Worm (Caenorhabditis elegans) whole organism, midembryonic: ENCODE results near the gene grl-13.

Experiments
- T22C8.4 ChIP-seq: fragments of 200-800 bp; sonication (Bioruptor generic); IDR thresholded peaks from 2 replicates; pipeline ENCODE4 v1.3.6; 2022; ENCODE audit warnings: missing genetic modification characterization, missing compliant biosample characterization
- cog-1 ChIP-seq: sonication (generic microtip); optimal IDR thresholded peaks from 2 replicates; lab custom pipeline; 2016; ENCODE audit warnings: missing genetic modification characterization, missing compliant biosample characterization
- flt-1 ChIP-seq: fragments of 200-800 bp; sonication (Bioruptor generic); IDR thresholded peaks from 2 replicates; pipeline ENCODE4 v1.3.6; 2022; ENCODE audit warnings: missing genetic modification characterization, missing compliant biosample characterization
- klf-2 ChIP-seq: fragments of 200-800 bp; sonication (Bioruptor generic); conservative IDR thresholded peaks from 2 replicates; pipeline ENCODE4 v1.3.6; 2022; ENCODE audit warnings: missing genetic modification reagents, missing genetic modification characterization, missing compliant biosample characterization
- med-1 ChIP-seq: sonication (generic microtip); optimal IDR thresholded peaks from 2 replicates; lab custom pipeline; 2017; ENCODE audit warnings: missing genetic modification characterization, mild to moderate bottlenecking, missing compliant biosample characterization, antibody characterized with exemption, missing genetic modification reagents; ENCODE audit not compliant: insufficient read depth
- ref-1 ChIP-seq: fragments of 200-800 bp; sonication (Bioruptor generic); conservative IDR thresholded peaks from 2 replicates; pipeline ENCODE4 v1.3.6; 2022; ENCODE audit warnings: missing genetic modification reagents, missing genetic modification characterization, missing compliant biosample characterization
- tab-1 ChIP-seq: fragments of 200-800 bp; sonication (Bioruptor generic); IDR thresholded peaks from 2 replicates; pipeline ENCODE4 v1.3.6; 2022; ENCODE audit warnings: missing genetic modification characterization, missing compliant biosample characterization
- ztf-23 ChIP-seq: fragments of 200-800 bp; sonication (Bioruptor generic); IDR thresholded peaks from 2 replicates; pipeline ENCODE4 v1.3.6; 2022; ENCODE audit warnings: missing genetic modification reagents, missing genetic modification characterization, missing compliant biosample characterization
- ztf-29 ChIP-seq: fragments of 200-800 bp; sonication (Bioruptor generic); IDR thresholded peaks from 2 replicates; pipeline ENCODE4 v1.3.6; 2022; ENCODE audit warnings: missing genetic modification reagents, missing genetic modification characterization, missing compliant biosample characterization

The grl-13 gene

ce11 chrV:4364517-4364916, at the start of gene grl-13:
TSS of gene grl-13 (minus strand) at chrV:4364617.
- no peak for TF ChIP-seq ztf-23
- no peak for TF ChIP-seq cog-1 (tag; lab: Kevin White, UChicago)
- TF ChIP-seq flt-1 (GFP tag; lab: Robert Waterston, UW): no peak

DNA sequence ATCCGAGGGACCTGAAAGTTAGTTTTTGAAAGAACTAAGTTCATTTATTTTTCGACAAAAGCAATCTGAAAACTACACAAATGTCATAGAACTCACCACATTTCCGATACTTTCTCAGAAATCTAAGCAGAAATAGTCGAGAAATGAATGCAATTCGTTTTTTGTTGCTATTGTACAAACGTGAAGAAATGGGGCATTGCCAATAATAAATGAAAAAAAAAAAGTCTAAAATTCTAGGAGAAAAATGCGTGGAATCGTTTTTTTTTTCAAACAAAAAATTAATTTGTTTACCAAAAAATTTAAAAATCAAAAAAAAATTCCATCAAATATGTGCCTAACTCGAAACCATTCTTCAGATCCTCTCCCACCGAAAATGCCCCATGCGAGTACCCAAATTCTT, 47.3 kb upstream of the grl-13 start, which contains the start of gene Y47D7A.17:
Y47D7A.17 (minus strand) TSS at position 101 of the 400 bp plus-strand sequence.
- TF ChIP-seq med-1 (no peak), ztf-29 (GFP tag; lab: Robert Waterston, UW) (no peak)

DNA sequence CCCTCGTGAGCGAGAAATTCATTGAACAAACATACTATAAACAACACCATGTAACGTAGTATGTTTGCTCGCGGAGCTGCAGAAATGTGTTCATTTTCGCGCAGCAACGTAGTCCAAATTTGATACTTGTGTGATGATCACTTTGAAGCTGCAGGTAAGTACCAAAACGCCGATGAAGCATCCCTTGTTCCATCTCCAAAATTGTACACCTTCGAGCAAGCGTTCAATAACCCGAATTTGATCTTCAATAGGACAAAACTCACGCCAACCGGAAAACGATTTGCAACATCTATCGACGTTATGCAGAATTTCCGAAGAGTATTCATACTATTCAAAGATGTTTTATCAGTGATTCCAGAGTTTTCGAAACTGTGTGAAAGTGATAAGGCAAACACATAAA, 46.2 kb upstream of the grl-13 start, which contains the start of gene Y47D7A.3:
Y47D7A.3 (plus strand) TSS at position 301 of the 400 bp plus-strand sequence.
- TF ChIP-seq ref-1 (GFP tag; lab: Robert Waterston, UW) (no peak), klf-2 (GFP tag; lab: Robert Waterston, UW) (no peak), tab-1 (GFP tag; lab: Robert Waterston, UW) (no peak), T22C8.4 (GFP tag; lab: Robert Waterston, UW) (no peak), med-1 (no peak), ztf-23 (no peak), ztf-29 (GFP tag; lab: Robert Waterston, UW) (no peak), cog-1 (tag; lab: Kevin White, UChicago) (no peak), flt-1 (GFP tag; lab: Robert Waterston, UW) (no peak)

- no peak for TF ChIP-seq ztf-23
- no peak for TF ChIP-seq klf-2 (GFP tag; lab: Robert Waterston, UW)
- no peak for TF ChIP-seq ref-1 (GFP tag; lab: Robert Waterston, UW)
- no peak for TF ChIP-seq ztf-29 (GFP tag; lab: Robert Waterston, UW)
- TF ChIP-seq cog-1 (tag; lab: Kevin White, UChicago): no peak
- TF ChIP-seq flt-1 (GFP tag; lab: Robert Waterston, UW): no peak
- TF ChIP-seq tab-1 (GFP tag; lab: Robert Waterston, UW): no peak
- no peak for TF ChIP-seq T22C8.4 (GFP tag; lab: Robert Waterston, UW)
- TF ChIP-seq med-1: no peak
These were observed 43.1 kb upstream of the grl-13 start, which contains the start of gene nhr-118 for ce11 chrV:4407519-4407918. TSS of gene nhr-118 (plus strand) at chrV:4407819.

ce11 chrV:4401865-4402264, 37.4 kb upstream of the grl-13 start, which contains the start of gene F13A2.5:
TSS of gene F13A2.5 (minus strand) at chrV:4401965.
- no peak for TF ChIP-seq klf-2 (GFP tag; lab: Robert Waterston, UW)
- TF ChIP-seq ztf-23: no peak
- TF ChIP-seq tab-1 (GFP tag; lab: Robert Waterston, UW): no peak
- no peak for TF ChIP-seq cog-1 (tag; lab: Kevin White, UChicago)
- TF ChIP-seq ztf-29 (GFP tag; lab: Robert Waterston, UW): no peak
- no peak for TF ChIP-seq flt-1 (GFP tag; lab: Robert Waterston, UW)
- TF ChIP-seq T22C8.4 (GFP tag; lab: Robert Waterston, UW): no peak
- no peak for TF ChIP-seq med-1
- TF ChIP-seq ref-1 (GFP tag; lab: Robert Waterston, UW): no peak

DNA sequence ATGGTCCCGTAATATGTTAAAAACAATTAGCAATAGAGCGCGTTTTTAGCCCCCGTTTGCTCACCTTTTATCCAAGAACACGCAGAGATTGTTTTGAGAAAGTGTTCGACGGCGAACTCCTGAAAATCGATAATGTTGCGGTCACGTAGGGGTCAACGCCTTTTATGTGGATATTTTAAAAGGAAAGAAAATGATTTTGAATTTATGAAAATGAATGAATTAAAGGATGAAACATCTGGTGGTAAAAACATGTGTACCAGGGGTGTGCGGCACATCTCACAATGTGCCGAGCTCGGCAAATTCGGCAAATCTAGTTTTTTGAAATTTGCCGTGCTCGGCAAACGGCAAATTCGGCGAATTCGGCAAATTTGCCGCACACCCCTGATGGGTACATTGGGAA, 35.7 kb upstream of the grl-13 start, which contains the start of gene F13A2.4:
F13A2.4 (minus strand) TSS at position 101 of the 400 bp plus-strand sequence.
- no peak for TF ChIP-seq klf-2 (GFP tag; lab: Robert Waterston, UW)
- no peak for TF ChIP-seq med-1
- TF ChIP-seq ref-1 (GFP tag; lab: Robert Waterston, UW): no peak
- no peak for TF ChIP-seq ztf-29 (GFP tag; lab: Robert Waterston, UW)

DNA sequence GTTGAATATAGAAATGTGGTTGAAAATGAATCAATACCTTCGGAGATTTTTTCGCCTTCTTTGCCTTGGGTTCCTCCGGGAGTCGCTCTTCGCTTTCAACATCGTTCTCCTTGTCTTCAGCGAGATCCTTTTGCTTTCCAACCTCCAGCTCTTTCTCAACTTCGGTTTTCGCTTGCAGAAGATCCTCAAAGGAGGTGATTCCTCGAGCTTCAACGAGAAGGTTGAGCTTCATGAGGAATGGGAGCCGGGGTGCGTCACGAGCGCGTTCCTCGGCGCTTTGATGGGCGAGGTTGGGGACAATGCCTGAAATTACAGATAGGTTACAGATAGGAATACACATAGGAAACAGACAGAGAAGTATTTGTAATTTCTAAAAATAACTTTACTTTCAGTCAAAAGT, 34.5 kb upstream of the grl-13 start:
- TF ChIP-seq cog-1 (tag; lab: Kevin White, UChicago): no peak
- TF ChIP-seq flt-1 (GFP tag; lab: Robert Waterston, UW): no peak
- no peak for TF ChIP-seq klf-2 (GFP tag; lab: Robert Waterston, UW)
- TF ChIP-seq tab-1 (GFP tag; lab: Robert Waterston, UW): no peak
- TF ChIP-seq ref-1 (GFP tag; lab: Robert Waterston, UW): no peak
- TF ChIP-seq ztf-23: no peak
- no peak for TF ChIP-seq med-1
- TF ChIP-seq ztf-29 (GFP tag; lab: Robert Waterston, UW): no peak
- no peak for TF ChIP-seq T22C8.4 (GFP tag; lab: Robert Waterston, UW)

ce11 chrV:4398127-4398526, 33.7 kb upstream of the grl-13 start:
- TF ChIP-seq klf-2 (GFP tag; lab: Robert Waterston, UW) (no peak), T22C8.4 (GFP tag; lab: Robert Waterston, UW) (no peak), flt-1 (GFP tag; lab: Robert Waterston, UW) (no peak), cog-1 (tag; lab: Kevin White, UChicago) (no peak), ztf-23 (no peak), tab-1 (GFP tag; lab: Robert Waterston, UW) (no peak), ztf-29 (GFP tag; lab: Robert Waterston, UW) (no peak), ref-1 (GFP tag; lab: Robert Waterston, UW) (no peak), med-1 (no peak)

- TF ChIP-seq ref-1 (GFP tag; lab: Robert Waterston, UW): no peak
- no peak for TF ChIP-seq T22C8.4 (GFP tag; lab: Robert Waterston, UW)
- TF ChIP-seq flt-1 (GFP tag; lab: Robert Waterston, UW): no peak
These were observed 31.8 kb upstream of the grl-13 start, which contains the start of gene F13A2.3 for ce11 chrV:4396257-4396656. TSS of gene F13A2.3 (minus strand) at chrV:4396357.

DNA sequence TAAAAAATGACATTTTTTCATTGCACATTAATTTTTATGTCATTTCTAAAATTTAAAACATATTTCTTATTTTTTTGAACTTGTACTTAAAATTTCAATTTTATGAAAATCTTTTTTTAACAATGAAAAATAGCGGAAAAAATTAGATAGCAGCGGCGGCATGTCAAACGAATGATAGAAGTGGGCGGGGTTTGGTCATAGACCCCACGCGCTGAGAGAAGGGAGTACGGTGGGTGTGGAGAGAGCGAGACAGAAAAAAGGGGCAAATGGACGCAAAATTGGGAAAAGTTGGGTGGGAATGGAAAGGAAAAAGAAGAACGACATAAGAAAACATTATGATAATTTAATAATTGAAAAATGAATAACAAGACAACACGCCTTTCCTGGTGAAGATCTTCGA, 23.5 kb upstream of the grl-13 start:
- TF ChIP-seq ztf-29 (GFP tag; lab: Robert Waterston, UW): no peak
- TF ChIP-seq T22C8.4 (GFP tag; lab: Robert Waterston, UW): no peak
- TF ChIP-seq cog-1 (tag; lab: Kevin White, UChicago): no peak
- no peak for TF ChIP-seq flt-1 (GFP tag; lab: Robert Waterston, UW)
- no peak for TF ChIP-seq klf-2 (GFP tag; lab: Robert Waterston, UW)
- TF ChIP-seq ref-1 (GFP tag; lab: Robert Waterston, UW): no peak
- no peak for TF ChIP-seq med-1
- TF ChIP-seq ztf-23: no peak
- TF ChIP-seq tab-1 (GFP tag; lab: Robert Waterston, UW): no peak
